Fruit fly (Drosophila melanogaster): ENCODE data around the gene CG7565.

- TF ChIP-seq CG8301 (tag; optimal IDR thresholded peaks at IDR 0.05) (no peak), CG32121 (GFP tag; IDR thresholded peaks at IDR 0.05) (no peak), D1 (tag; optimal IDR thresholded peaks at IDR 0.05) (no peak), CG8159 (tag; optimal IDR thresholded peaks at IDR 0.05) (no peak), CG10348 (GFP tag; IDR thresholded peaks at IDR 0.05) (no peak)
These were observed 30.0 kb upstream of the CG7565 start, which contains the start of gene ldbr for dm6 chr3L:8121590-8121989.

Data from whole organism, pupa.